Worm (Caenorhabditis elegans): ENCODE results near the gene smg-8.
A peak's percentile ranks its signal among the peaks of the same experiment; 100 is the strongest.

Gene smg-8

DNA sequence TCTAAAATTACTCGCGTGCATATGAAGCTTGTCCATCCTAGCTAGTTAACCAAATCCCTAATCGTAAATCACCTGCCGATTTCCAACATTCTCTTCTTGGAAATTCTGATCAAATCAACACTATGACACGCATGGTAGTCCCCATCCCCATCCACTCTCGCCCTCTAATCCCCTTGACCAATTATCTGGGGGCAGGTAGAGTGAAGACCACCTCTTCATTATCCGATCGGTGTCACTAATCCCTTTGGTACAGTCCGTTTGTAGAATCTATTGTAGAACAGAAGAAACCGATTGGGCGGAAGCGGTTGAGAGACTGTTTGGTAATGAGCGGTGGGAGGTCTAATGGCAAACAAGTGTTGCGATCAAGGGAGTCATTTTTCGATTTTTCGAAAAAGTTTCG, 4.1 kb upstream of the smg-8 start:
- no peak for TF ChIP-seq crh-2 (tag; optimal IDR thresholded peaks at IDR 0.05)
- no peak for TF ChIP-seq mab-5 (tag; optimal IDR thresholded peaks at IDR 0.05)
- TF ChIP-seq R02D3.7 (tag; optimal IDR thresholded peaks at IDR 0.05) = no peak
- TF ChIP-seq alr-1 (tag; optimal IDR thresholded peaks at IDR 0.05) = no peak
- TF ChIP-seq zag-1 (tag; optimal IDR thresholded peaks at IDR 0.05) = no peak
- TF ChIP-seq unc-39 (tag; optimal IDR thresholded peaks at IDR 0.05) = no peak
- no peak for TF ChIP-seq lsy-2 (tag; optimal IDR thresholded peaks at IDR 0.05)
- no peak for TF ChIP-seq sem-4 (tag; optimal IDR thresholded peaks at IDR 0.05)
- TF ChIP-seq ztf-1 (GFP tag; conservative IDR thresholded peaks at IDR 0.05) = no peak
- TF ChIP-seq lin-11 (tag; optimal IDR thresholded peaks at IDR 0.05) = no peak
- no peak for TF ChIP-seq F13H6.1 (tag; optimal IDR thresholded peaks at IDR 0.05)

DNA sequence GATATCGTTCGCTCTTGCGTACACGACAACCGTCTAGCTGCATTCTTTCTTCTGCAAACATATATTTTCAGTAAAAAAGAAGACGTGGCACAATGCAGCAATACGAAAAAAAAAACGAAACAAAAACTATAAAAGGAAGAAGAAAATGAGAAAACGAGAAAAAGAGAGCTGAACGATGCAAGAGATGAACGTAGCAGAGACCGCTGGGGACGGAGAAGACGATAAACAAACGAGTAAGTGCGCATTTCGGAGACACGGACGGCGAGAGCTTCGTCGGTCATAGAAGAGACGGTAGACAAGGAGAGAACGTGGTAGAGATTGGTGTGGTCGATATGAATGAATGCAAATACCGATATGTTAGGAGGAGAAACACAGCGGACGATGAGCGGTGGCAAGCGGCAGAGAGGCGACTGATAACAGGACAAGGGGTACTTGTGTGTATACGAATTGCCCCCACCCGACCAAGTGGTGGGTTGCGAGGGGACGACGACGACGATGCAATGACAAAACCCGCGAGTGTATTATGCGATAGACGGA, 3.2 kb upstream of the smg-8 start, which contains the start of gene K04B12.2:
Gene K04B12.2, minus strand, starts transcription at position 51 of the 537 bp plus-strand sequence.
- no peak for TF ChIP-seq elt-1 (tag; optimal IDR thresholded peaks at IDR 0.05)
- peak; percentile 79 for TF ChIP-seq C34F6.9 (tag; optimal IDR thresholded peaks at IDR 0.05)
- TF ChIP-seq fos-1 (tag; optimal IDR thresholded peaks at IDR 0.05) = peak; percentile 87
- TF ChIP-seq gmeb-1 (tag; optimal IDR thresholded peaks at IDR 0.05) = peak; percentile 71
- TF ChIP-seq skn-1 (tag; optimal IDR thresholded peaks at IDR 0.05) = no peak
- no peak for TF ChIP-seq aly-2 (tag; optimal IDR thresholded peaks at IDR 0.05)
- no peak for TF ChIP-seq ztf-11 (tag; optimal IDR thresholded peaks at IDR 0.05)
- TF ChIP-seq egl-27 (tag; optimal IDR thresholded peaks at IDR 0.05) = peak; percentile 36
- peak; percentile 15 for TF ChIP-seq ceh-16 (tag; optimal IDR thresholded peaks at IDR 0.05)
- peak; percentile 10 for TF ChIP-seq blmp-1 (tag; optimal IDR thresholded peaks at IDR 0.05; ENCODE audit: insufficient read depth)
- peak; percentile 20 to 35 for TF ChIP-seq mdl-1 (tag; optimal IDR thresholded peaks at IDR 0.05)
- peak; percentile 80 for TF ChIP-seq F13H6.1 (tag; optimal IDR thresholded peaks at IDR 0.05)
- no peak for TF ChIP-seq nhr-23 (tag; optimal IDR thresholded peaks at IDR 0.05)
- no peak for TF ChIP-seq nhr-10 (tag; optimal IDR thresholded peaks at IDR 0.05)
- TF ChIP-seq ZK546.5 (tag; optimal IDR thresholded peaks at IDR 0.05) = no peak
- no peak for TF ChIP-seq unc-62 (GFP tag; optimal IDR thresholded peaks at IDR 0.05)
- peak in 1 of 2 experiments; percentile 64 for TF ChIP-seq lsy-2 (tag; optimal IDR thresholded peaks at IDR 0.05)
- peak; percentile 19 for TF ChIP-seq lin-13 (GFP tag; optimal IDR thresholded peaks at IDR 0.05)
- no peak for TF ChIP-seq ztf-1 (GFP tag; conservative IDR thresholded peaks at IDR 0.05)
- TF ChIP-seq peb-1 (tag; optimal IDR thresholded peaks at IDR 0.05) = no peak
- peak; percentile 75 for TF ChIP-seq unc-55 (GFP tag; optimal IDR thresholded peaks at IDR 0.05)
- TF ChIP-seq snpc-4 (tag; optimal IDR thresholded peaks at IDR 0.05) = no peak
- no peak for TF ChIP-seq zag-1 (tag; optimal IDR thresholded peaks at IDR 0.05)
- TF ChIP-seq crh-2 (tag; optimal IDR thresholded peaks at IDR 0.05) = peak; percentile 85
- no peak for TF ChIP-seq mbf-1 (tag; optimal IDR thresholded peaks at IDR 0.05)
- TF ChIP-seq lin-39 (tag; optimal IDR thresholded peaks at IDR 0.05) = no peak
- TF ChIP-seq nhr-12 (tag; optimal IDR thresholded peaks at IDR 0.05) = no peak
- TF ChIP-seq nhr-11 (tag; optimal IDR thresholded peaks at IDR 0.05) = no peak
- TF ChIP-seq dmd-4 (tag; optimal IDR thresholded peaks at IDR 0.05) = no peak
- peak; percentile 3 for TF ChIP-seq nhr-77 (tag; optimal IDR thresholded peaks at IDR 0.05)
- peak; percentile 49 for TF ChIP-seq nhr-25 (tag; optimal IDR thresholded peaks at IDR 0.05)
- TF ChIP-seq Y55F3AM.14 (GFP tag; optimal IDR thresholded peaks at IDR 0.05) = no peak
- peak; percentile 65 for TF ChIP-seq sma-3 (GFP tag; optimal IDR thresholded peaks at IDR 0.05)
- TF ChIP-seq elt-3 (tag; optimal IDR thresholded peaks at IDR 0.05) = no peak
- TF ChIP-seq unc-39 (tag; optimal IDR thresholded peaks at IDR 0.05) = no peak
- no peak for TF ChIP-seq ama-1 (optimal IDR thresholded peaks at IDR 0.05)
- peak; percentile 34 for TF ChIP-seq nhr-21 (tag; optimal IDR thresholded peaks at IDR 0.05)
- TF ChIP-seq sma-9 (GFP tag; optimal IDR thresholded peaks at IDR 0.05) = peak; percentile 81
- TF ChIP-seq sma-9 (tag; optimal IDR thresholded peaks at IDR 0.05) = no peak
- no peak for TF ChIP-seq alr-1 (tag; optimal IDR thresholded peaks at IDR 0.05)
- peak; percentile 84 for TF ChIP-seq nhr-129 (tag; optimal IDR thresholded peaks at IDR 0.05)
- no peak for TF ChIP-seq R02D3.7 (tag; optimal IDR thresholded peaks at IDR 0.05)
- no peak for TF ChIP-seq mab-5 (tag; optimal IDR thresholded peaks at IDR 0.05)
- no peak for TF ChIP-seq ztf-4 (tag; optimal IDR thresholded peaks at IDR 0.05)
- TF ChIP-seq ceh-82 (tag; optimal IDR thresholded peaks at IDR 0.05) = no peak
- no peak for TF ChIP-seq sem-4 (tag; optimal IDR thresholded peaks at IDR 0.05)
- peak; percentile 63 for TF ChIP-seq lin-11 (tag; optimal IDR thresholded peaks at IDR 0.05)
- no peak for TF ChIP-seq nhr-6 (tag; optimal IDR thresholded peaks at IDR 0.05)

All from whole organism, L2 larva.